Fruit fly (Drosophila melanogaster): Measurements from ENCODE around the gene CG13693.

The CG13693 gene

DNA sequence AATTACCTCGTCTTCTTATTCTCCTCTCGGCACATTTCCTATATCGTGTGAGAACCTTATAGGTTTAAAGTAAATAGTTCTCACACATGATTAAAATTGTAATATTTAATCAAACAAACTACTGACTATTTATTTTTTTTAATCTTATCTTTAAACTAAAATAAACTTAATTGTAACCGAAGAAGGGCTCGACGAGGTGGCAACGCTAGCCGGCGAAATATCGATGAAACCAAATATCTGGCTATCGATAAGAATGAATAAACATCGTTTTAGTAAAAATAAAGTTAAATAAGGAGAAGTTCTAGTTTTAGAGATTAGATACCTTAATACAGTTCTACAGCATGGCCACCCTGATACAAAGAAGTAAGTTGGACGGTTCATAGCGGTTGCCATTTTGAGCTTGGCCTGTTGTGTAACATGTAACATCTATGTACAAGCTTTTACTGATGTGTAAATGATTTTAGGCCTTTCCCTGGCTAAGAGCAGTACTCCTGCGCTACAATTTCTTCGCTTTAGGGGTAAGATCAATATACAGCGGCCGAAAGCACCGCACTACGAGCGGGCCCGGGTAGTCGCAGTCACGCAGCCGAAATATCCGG, 28.7 kb upstream of the CG13693 start, which contains the start of gene mRpL10 (continued):
- TF ChIP-seq hkb (optimal IDR thresholded peaks at IDR 0.05) (no peak), hkb (GFP tag; IDR thresholded peaks at IDR 0.05) (0 out of 2 replicates have a peak, but pooled peaks have one; percentile 24), Scr (GFP tag; IDR thresholded peaks at IDR 0.05; ENCODE audit: partially characterized antibody) (peak; percentile 93), Pdp1 (GFP tag; optimal IDR thresholded peaks at IDR 0.05) (peak in 1 of 2 experiments; percentile 93), trem (tag; optimal IDR thresholded peaks at IDR 0.05) (peak; percentile 72), Opbp (GFP tag; IDR thresholded peaks at IDR 0.05; ENCODE audit: partially characterized antibody) (peak; percentile 91), Dip3 (GFP tag; optimal IDR thresholded peaks at IDR 0.05) (peak; percentile 17), CG6854 (GFP tag; optimal IDR thresholded peaks at IDR 0.05) (no peak), CkIIα-i1 (GFP tag; IDR thresholded peaks at IDR 0.05) (no peak), Bgb (GFP tag; IDR thresholded peaks at IDR 0.05; ENCODE audit: partially characterized antibody) (peak; percentile 93), lilli (GFP tag; optimal IDR thresholded peaks at IDR 0.05) (peak; percentile 55), CG10267 (tag; optimal IDR thresholded peaks at IDR 0.05) (peak; percentile 65), CG9797 (GFP tag; optimal IDR thresholded peaks at IDR 0.05) (peak; percentile 11), amos (GFP tag; IDR thresholded peaks at IDR 0.05; ENCODE audit: partially characterized antibody) (peak; percentile 94), CG1603 (tag; optimal IDR thresholded peaks at IDR 0.05) (no peak), Oli (tag; optimal IDR thresholded peaks at IDR 0.05) (no peak), luna (GFP tag; optimal IDR thresholded peaks at IDR 0.05) (no peak), Ets65A (GFP tag) (peak; percentile 50), az2 (GFP tag; optimal IDR thresholded peaks at IDR 0.05) (peak; percentile 14), CG13287 (GFP tag; IDR thresholded peaks at IDR 0.05; ENCODE audit: partially characterized antibody) (peak; percentile 94), Med (GFP tag) (no peak), vvl (GFP tag; IDR thresholded peaks at IDR 0.05) (peak; percentile 60; the same call in 1 of the 2 replicates)

DNA sequence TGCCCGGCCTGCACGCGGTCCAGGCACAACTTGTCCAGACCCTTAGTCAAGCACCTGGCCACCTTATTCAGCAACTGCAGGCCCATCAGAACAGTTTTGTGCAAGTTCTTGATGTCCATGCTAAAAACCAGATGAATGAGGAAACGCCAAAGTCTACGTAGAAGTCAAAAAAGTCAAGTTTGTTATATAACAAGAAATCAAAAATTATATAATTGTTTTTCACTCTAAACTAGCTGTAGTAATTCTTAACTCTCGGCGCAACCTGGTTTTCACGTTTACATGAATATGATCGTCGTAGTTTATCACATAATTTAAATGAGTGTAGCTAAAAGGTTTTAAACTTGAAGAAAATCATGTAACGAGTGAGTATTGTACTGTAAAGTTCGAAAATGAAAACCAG, 27.7 kb upstream of the CG13693 start:
- TF ChIP-seq Ets65A (GFP tag) (peak; percentile 51), Bgb (GFP tag; IDR thresholded peaks at IDR 0.05; ENCODE audit: partially characterized antibody) (no peak), Pdp1 (GFP tag; optimal IDR thresholded peaks at IDR 0.05) (peak in 1 of 2 experiments; percentile 93)

DNA sequence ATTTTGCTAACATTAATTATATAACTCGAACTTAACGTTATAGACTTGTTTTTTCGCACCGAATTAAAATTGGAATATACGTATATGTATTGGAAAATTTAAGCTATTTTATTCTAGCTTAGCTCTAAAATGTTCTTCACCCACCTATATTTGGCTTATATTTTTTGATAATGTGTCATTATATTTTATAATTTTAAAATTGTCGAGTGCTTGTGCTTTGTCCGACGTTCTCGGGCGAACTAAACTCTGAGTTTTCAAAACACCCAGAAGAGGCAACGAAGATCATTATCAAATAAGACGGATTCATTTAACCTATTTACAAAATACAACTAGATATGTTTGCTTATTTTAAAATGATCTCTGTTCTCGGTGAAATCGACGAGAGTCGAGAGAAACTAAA, 25.7 kb upstream of the CG13693 start:
- TF ChIP-seq Trl (optimal IDR thresholded peaks at IDR 0.05) (peak in 1 of 2 experiments; percentile 28), Trl (GFP tag; optimal IDR thresholded peaks at IDR 0.05) (no peak), ems (GFP tag; optimal IDR thresholded peaks at IDR 0.05) (no peak), Nf-YC (tag; optimal IDR thresholded peaks at IDR 0.05) (no peak), CG10462 (GFP tag; optimal IDR thresholded peaks at IDR 0.05) (no peak)

DNA sequence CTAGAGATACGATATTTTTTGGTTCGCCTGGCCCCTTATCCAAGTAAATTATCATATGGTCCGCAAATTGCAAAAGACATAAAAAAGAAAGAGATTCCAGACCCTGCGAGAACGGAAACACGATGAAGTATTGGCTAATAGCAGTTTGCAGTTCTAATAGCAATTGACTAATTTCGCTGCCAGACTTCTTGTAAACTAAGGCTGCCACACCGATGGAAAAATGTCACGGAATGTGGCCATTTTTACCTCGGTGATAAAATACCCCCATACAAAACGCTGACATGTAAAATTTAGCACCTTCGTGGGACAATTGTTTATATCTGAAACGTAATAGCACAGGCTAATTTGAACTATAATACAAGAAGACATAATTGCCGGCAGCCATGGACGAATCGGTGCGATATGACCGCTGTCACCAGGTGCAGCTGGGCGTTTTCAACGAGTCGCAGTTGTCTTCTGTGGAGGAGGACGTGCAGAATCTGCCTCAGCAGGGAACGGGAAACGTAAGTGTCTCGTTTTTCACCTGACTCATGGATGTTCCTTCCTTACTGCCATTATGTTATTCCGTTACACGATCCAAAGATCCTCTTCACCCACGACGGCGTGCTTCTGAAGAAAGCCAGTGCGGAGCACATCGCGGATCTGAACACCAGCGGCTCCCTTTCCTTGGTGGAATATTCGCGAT, 25.0 kb upstream of the CG13693 start, which contains the start of the genes Tbc1d15-17 and CG11617:
Tbc1d15-17 (plus strand) TSS at position 51 of the 685 bp plus-strand sequence.
CG11617 (minus strand) TSS at position 169 of the 685 bp plus-strand sequence.
- peak; percentile 69 for TF ChIP-seq Hmr (GFP tag; optimal IDR thresholded peaks at IDR 0.05)
- no peak for TF ChIP-seq CG5180 (GFP tag; optimal IDR thresholded peaks at IDR 0.05)
- TF ChIP-seq Fer3 (tag; optimal IDR thresholded peaks at IDR 0.05), result no peak
- TF ChIP-seq esg (GFP tag; conservative IDR thresholded peaks at IDR 0.05), result no peak
- TF ChIP-seq slp2 (GFP tag; optimal IDR thresholded peaks at IDR 0.05), result no peak
- TF ChIP-seq dati (GFP tag; IDR thresholded peaks at IDR 0.05), result no peak
- peak; percentile 80 for TF ChIP-seq trem (tag; optimal IDR thresholded peaks at IDR 0.05)
- TF ChIP-seq CG31441 (GFP tag; IDR thresholded peaks at IDR 0.05), result no peak
- no peak for TF ChIP-seq CG10147 (GFP tag; optimal IDR thresholded peaks at IDR 0.05)
- peak; percentile 38; the same call in 1 of the 2 replicates for TF ChIP-seq inv (GFP tag; IDR thresholded peaks at IDR 0.05; ENCODE audit: partially characterized antibody)
- no peak for TF ChIP-seq p53 (GFP tag; optimal IDR thresholded peaks at IDR 0.05)
- peak; percentile 56 for TF ChIP-seq unc-4 (GFP tag; IDR thresholded peaks at IDR 0.05; ENCODE audit: partially characterized antibody)
- no peak for TF ChIP-seq CG6854 (GFP tag; optimal IDR thresholded peaks at IDR 0.05)
- TF ChIP-seq pb (GFP tag; optimal IDR thresholded peaks at IDR 0.05), result no peak
- 0 out of 2 replicates have a peak, but pooled peaks have one; percentile 38 for TF ChIP-seq bbx (GFP tag; IDR thresholded peaks at IDR 0.05; ENCODE audit: partially characterized antibody)
- peak; percentile 22 for TF ChIP-seq CG6765 (GFP tag; optimal IDR thresholded peaks at IDR 0.05)
- no peak for TF ChIP-seq sqz (GFP tag; optimal IDR thresholded peaks at IDR 0.05)
- TF ChIP-seq HLH3B (GFP tag; IDR thresholded peaks at IDR 0.05), result no peak
- no peak for TF ChIP-seq CG12769 (tag; optimal IDR thresholded peaks at IDR 0.05)

Data from whole organism, embryonic.